Worm (Caenorhabditis elegans) whole organism, L1 larva: ENCODE measurements around the gene C40H1.9.
A peak's percentile ranks its signal among the peaks of the same experiment; 100 is the strongest.

ENCODE experiments used
- aha-1 ChIP-seq: fragments of 150-350 bp; optimal IDR thresholded peaks from 2 replicates; lab custom pipeline; 2014; ENCODE audit warnings: missing biosample characterization, missing genetic modification characterization
- alr-1 ChIP-seq: fragments of 200-800 bp; sonication (Bioruptor generic); optimal IDR thresholded peaks from 2 replicates; lab custom pipeline; 2018; ENCODE audit warnings: borderline replicate concordance, mild to moderate bottlenecking, missing genetic modification characterization, missing compliant biosample characterization
- ama-1 ChIP-seq: fragments of 150-350 bp; optimal IDR thresholded peaks from 2 replicates; lab custom pipeline; 2014
- blmp-1 ChIP-seq: fragments of 150-350 bp; optimal IDR thresholded peaks from 2 replicates; lab custom pipeline; 2014; ENCODE audit warnings: missing biosample characterization, missing genetic modification characterization
- ceh-63 ChIP-seq: fragments of 200-800 bp; sonication (Bioruptor generic); optimal IDR thresholded peaks from 2 replicates; lab custom pipeline; 2018; ENCODE audit warnings: mild to moderate bottlenecking, missing genetic modification characterization, missing compliant biosample characterization
- ces-1 ChIP-seq: fragments of 150-350 bp; optimal IDR thresholded peaks from 2 replicates; lab custom pipeline; 2014; ENCODE audit warnings: missing biosample characterization, missing genetic modification reagents, missing genetic modification characterization
- dsc-1 ChIP-seq: sonication (generic microtip); optimal IDR thresholded peaks from 2 replicates; lab custom pipeline; 2016; ENCODE audit warnings: mild to moderate bottlenecking, missing genetic modification characterization, missing compliant biosample characterization
- efl-1 ChIP-seq, 4 experiments: fragments of 150-350 bp; optimal IDR thresholded peaks in 3 of 4; peaks in 1 of 4; 1 replicate in 1 of 4; 2 replicates in 3 of 4; lab custom pipeline; 2014; ENCODE audit warnings: missing biosample characterization in 2 of 4, missing genetic modification characterization in 2 of 4, missing genetic modification reagents in 2 of 4
- egl-13 ChIP-seq: sonication (generic microtip); optimal IDR thresholded peaks from 2 replicates; lab custom pipeline; 2016; ENCODE audit warnings: missing genotype, missing genetic modification reagents, missing genetic modification characterization, missing compliant biosample characterization
- elt-2 ChIP-seq: sonication (generic microtip); optimal IDR thresholded peaks from 2 replicates; lab custom pipeline; 2016; ENCODE audit warnings: missing genetic modification characterization, mild to moderate bottlenecking, inconsistent platforms, missing compliant biosample characterization, missing genetic modification reagents
- elt-3 ChIP-seq, 6 experiments: fragments of 150-350 bp in 1 of 6; sonication (generic microtip); optimal IDR thresholded peaks; 2 replicates each; lab custom pipeline; 2017 to 2018; ENCODE audit warnings: missing biosample characterization in 6 of 6, missing genetic modification characterization in 6 of 6, inconsistent platforms in 1 of 6
- fos-1 ChIP-seq: fragments of 150-350 bp; optimal IDR thresholded peaks from 2 replicates; lab custom pipeline; 2014; ENCODE audit warnings: missing biosample characterization, missing genetic modification characterization
- grh-1 ChIP-seq: fragments of 200-800 bp; sonication (Bioruptor generic); IDR thresholded peaks from 2 replicates; pipeline ENCODE4 v1.3.6; 2022; ENCODE audit warnings: missing genetic modification reagents, missing genetic modification characterization, missing compliant biosample characterization
- hlh-17 ChIP-seq: fragments of 200-800 bp; sonication (Bioruptor generic); optimal IDR thresholded peaks from 2 replicates; lab custom pipeline; 2018; ENCODE audit warnings: missing genetic modification characterization, mild to moderate bottlenecking, missing compliant biosample characterization, moderate library complexity, borderline replicate concordance
- lin-14 ChIP-seq: fragments of 200-800 bp; sonication (Bioruptor generic); optimal IDR thresholded peaks from 2 replicates; lab custom pipeline; 2018; ENCODE audit warnings: mild to moderate bottlenecking, missing genetic modification characterization, moderate library complexity, missing compliant biosample characterization
- lin-35 ChIP-seq, 2 experiments: fragments of 150-350 bp; optimal IDR thresholded peaks; 2 replicates each; lab custom pipeline; 2014; ENCODE audit warnings: missing biosample characterization in 2 of 2, missing genetic modification characterization in 2 of 2, missing genetic modification reagents in 2 of 2
- lsy-2 ChIP-seq, 2 experiments: fragments of 150-350 bp; optimal IDR thresholded peaks; 2 replicates each; lab custom pipeline; 2014; ENCODE audit warnings: missing biosample characterization in 2 of 2, missing genetic modification characterization in 2 of 2
- mdl-1 ChIP-seq, 2 experiments: fragments of 150-350 bp; optimal IDR thresholded peaks; 2 replicates each; lab custom pipeline; 2014 to 2017; ENCODE audit warnings: missing biosample characterization in 2 of 2, missing genetic modification characterization in 2 of 2, inconsistent platforms in 1 of 2
- mep-1 ChIP-seq: fragments of 150-350 bp; optimal IDR thresholded peaks from 2 replicates; lab custom pipeline; 2014; ENCODE audit warnings: missing biosample characterization, missing genetic modification characterization
- nhr-19 ChIP-seq: fragments of 200-800 bp; sonication (Bioruptor generic); conservative IDR thresholded peaks from 2 replicates; pipeline ENCODE4 v1.3.6; 2022; ENCODE audit warnings: missing genetic modification characterization, missing compliant biosample characterization
- nhr-20 ChIP-seq: sonication (generic microtip); optimal IDR thresholded peaks from 2 replicates; lab custom pipeline; 2016; ENCODE audit warnings: mild to moderate bottlenecking, missing genetic modification characterization, missing compliant biosample characterization
- nhr-237 ChIP-seq: fragments of 150-350 bp; optimal IDR thresholded peaks from 2 replicates; lab custom pipeline; 2014; ENCODE audit warnings: missing biosample characterization, missing genetic modification characterization
- nhr-47 ChIP-seq: sonication (generic microtip); optimal IDR thresholded peaks from 2 replicates; lab custom pipeline; 2016; ENCODE audit warnings: mild to moderate bottlenecking, missing genetic modification characterization, moderate library complexity, missing compliant biosample characterization
- nhr-71 ChIP-seq: sonication (generic microtip); optimal IDR thresholded peaks from 2 replicates; lab custom pipeline; 2016; ENCODE audit warnings: mild to moderate bottlenecking, missing genetic modification characterization, moderate library complexity, missing compliant biosample characterization
- nhr-77 ChIP-seq: fragments of 150-350 bp; optimal IDR thresholded peaks from 2 replicates; lab custom pipeline; 2014; ENCODE audit warnings: missing biosample characterization, missing genetic modification characterization
- nhr-85 ChIP-seq: sonication (generic microtip); peaks from one replicate; lab custom pipeline; 2016; ENCODE audit warnings: missing genetic modification characterization, inconsistent platforms, missing compliant biosample characterization
- pax-3 ChIP-seq: fragments of 200-800 bp; sonication (Bioruptor generic); optimal IDR thresholded peaks from 2 replicates; lab custom pipeline; 2018; ENCODE audit warnings: mild to moderate bottlenecking, missing genetic modification characterization, moderate library complexity, missing compliant biosample characterization
- snpc-4 ChIP-seq: fragments of 150-350 bp; optimal IDR thresholded peaks from 2 replicates; lab custom pipeline; 2014; ENCODE audit warnings: missing biosample characterization, missing genetic modification characterization
- snu-23 ChIP-seq: sonication (generic microtip); optimal IDR thresholded peaks from 2 replicates; lab custom pipeline; 2016; ENCODE audit warnings: missing genetic modification characterization, missing compliant biosample characterization
- sox-4 ChIP-seq: sonication (generic microtip); optimal IDR thresholded peaks from 2 replicates; lab custom pipeline; 2016; ENCODE audit warnings: missing genetic modification characterization, missing compliant biosample characterization
- tbx-2 ChIP-seq: sonication (generic microtip); optimal IDR thresholded peaks from 2 replicates; lab custom pipeline; 2016; ENCODE audit warnings: missing genetic modification characterization, missing compliant biosample characterization
- tlp-1 ChIP-seq: fragments of 150-350 bp; optimal IDR thresholded peaks from 2 replicates; lab custom pipeline; 2014; ENCODE audit warnings: missing biosample characterization, missing genetic modification characterization
- unc-30 ChIP-seq: sonication (generic microtip); optimal IDR thresholded peaks from 2 replicates; lab custom pipeline; 2017; ENCODE audit warnings: missing biosample characterization, missing genetic modification characterization
- unc-62 ChIP-seq: fragments of 150-350 bp; optimal IDR thresholded peaks from 2 replicates; lab custom pipeline; 2014; ENCODE audit warnings: missing biosample characterization, missing genetic modification reagents, missing genetic modification characterization
- unc-98 ChIP-seq: fragments of 200-800 bp; sonication (Bioruptor generic); IDR thresholded peaks from 2 replicates; pipeline ENCODE4 v1.3.6; 2022; ENCODE audit warnings: missing genetic modification characterization, missing compliant biosample characterization
- xbp-1 ChIP-seq: sonication (generic microtip); optimal IDR thresholded peaks from 2 replicates; lab custom pipeline; 2016; ENCODE audit warnings: missing genetic modification characterization, missing compliant biosample characterization
- zag-1 ChIP-seq: fragments of 150-350 bp; optimal IDR thresholded peaks from 2 replicates; lab custom pipeline; 2014; ENCODE audit warnings: missing biosample characterization, missing genetic modification characterization
- zip-4 ChIP-seq: fragments of 200-800 bp; sonication (Bioruptor generic); optimal IDR thresholded peaks from 2 replicates; lab custom pipeline; 2018; ENCODE audit warnings: mild to moderate bottlenecking, missing genetic modification characterization, moderate library complexity, missing compliant biosample characterization

Gene C40H1.9

DNA sequence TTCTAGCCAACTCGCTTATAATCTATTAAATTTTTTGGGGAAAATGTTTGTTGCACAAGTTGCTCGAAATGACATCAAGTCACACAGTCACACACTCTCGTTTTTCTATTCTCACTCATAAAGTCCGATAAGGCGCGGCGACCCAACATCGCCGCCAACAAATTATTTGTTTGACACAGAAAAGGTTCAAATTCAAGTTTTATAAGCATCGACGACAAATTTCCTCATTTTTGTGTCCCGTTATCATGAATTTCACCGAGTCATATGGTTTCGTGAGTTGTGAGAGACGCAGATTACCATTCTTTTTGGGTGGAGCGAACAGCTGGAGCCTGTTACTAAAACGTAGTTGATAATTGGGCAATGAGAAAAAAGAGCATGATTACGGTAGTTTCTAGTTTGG lies 29.9 kb upstream of the C40H1.9 start (continued):
- TF ChIP-seq nhr-71 (tag; lab: Kevin White, UChicago), result no peak
- no peak for TF ChIP-seq xbp-1 (tag; lab: Kevin White, UChicago)
- TF ChIP-seq pax-3, result no peak
- no peak for TF ChIP-seq unc-30 (tag; lab: Kevin White, UChicago)
- TF ChIP-seq grh-1 (GFP tag; lab: Robert Waterston, UW), result no peak
- peak; percentile 90 for TF ChIP-seq elt-2 (tag; lab: Kevin White, UChicago)
- no peak for TF ChIP-seq unc-62 (GFP tag; lab: Kevin White, UChicago)
- peak in 1 of 2 experiments; percentile 53 for TF ChIP-seq lin-35 (GFP tag; optimal IDR thresholded peaks at IDR 0.05; lab: Kevin White, UChicago)
- TF ChIP-seq, all 84 proteins: peak for 7

DNA sequence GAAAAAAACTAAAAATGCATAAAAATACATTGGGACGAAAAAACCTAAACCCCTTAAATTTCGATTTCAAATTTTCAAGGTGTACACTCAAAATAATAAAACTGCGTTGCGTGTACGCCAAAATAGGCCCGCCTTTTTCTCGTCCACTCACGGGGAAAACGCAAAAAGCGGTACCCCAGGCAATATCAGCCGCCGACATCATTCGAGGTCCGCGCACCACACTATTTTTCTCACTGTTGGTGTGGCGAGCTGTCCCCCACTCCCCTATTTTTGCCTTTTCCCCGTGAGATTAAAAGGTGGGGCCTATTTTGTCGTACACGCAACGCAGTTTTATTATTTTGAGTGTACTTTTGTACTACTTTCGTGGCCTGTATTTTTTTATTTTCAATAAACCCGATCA lies 28.1 kb upstream of the C40H1.9 start:
- peak; percentile 2 for TF ChIP-seq snpc-4 (tag; lab: Kevin White, UChicago)

DNA sequence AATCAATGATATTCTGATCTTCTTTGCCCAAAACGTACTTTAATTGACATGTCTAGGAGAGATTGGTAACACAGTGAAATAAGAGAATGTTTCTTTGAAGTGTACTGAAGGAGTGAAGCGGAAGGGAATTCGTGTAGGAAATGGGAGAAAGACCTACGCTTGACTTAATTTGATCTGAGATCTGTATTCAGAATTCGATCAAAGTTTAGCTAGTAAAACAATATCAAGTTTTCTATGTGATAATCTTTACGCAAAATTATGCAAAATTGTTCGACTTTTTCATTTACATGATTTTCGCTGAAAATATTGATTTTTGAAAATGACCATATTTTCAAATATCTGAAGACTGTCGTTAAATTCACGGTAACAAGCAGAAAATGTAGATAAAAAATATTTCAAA lies 22.4 kb upstream of the C40H1.9 start, which contains the start of gene K01B6.4:
Gene K01B6.4 (minus strand): TSS at position 101 of the 400 bp plus-strand sequence.
- TF ChIP-seq tlp-1 (tag; lab: Kevin White, UChicago) (no peak), efl-1 (optimal IDR thresholded peaks at IDR 0.05; lab: Kevin White, UChicago) (no peak), efl-1 (GFP tag; optimal IDR thresholded peaks at IDR 0.05 in 1 of 2; lab: Kevin White, UChicago) (peak in 1 of 2 experiments; percentile 34)

DNA sequence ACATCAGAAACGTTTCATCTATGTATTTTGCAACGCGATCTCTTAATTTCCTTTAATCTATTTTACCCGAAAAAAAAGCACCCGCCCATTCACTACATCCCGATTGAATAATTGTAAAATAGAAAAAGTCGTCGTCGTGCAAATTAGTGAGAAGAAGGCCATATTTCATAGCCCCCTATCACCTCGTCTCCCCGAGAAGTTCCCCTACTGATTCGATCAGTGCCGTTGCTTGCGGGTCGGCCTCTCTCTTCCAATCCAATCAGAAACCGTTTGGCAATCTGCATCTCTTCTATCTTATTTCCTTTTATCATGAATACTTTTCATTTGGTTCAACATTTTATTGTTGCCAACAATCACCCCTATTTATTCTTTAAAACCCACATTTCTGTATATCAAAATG lies 20.6 kb upstream of the C40H1.9 start:
- TF ChIP-seq dsc-1 (tag; lab: Kevin White, UChicago) (no peak), blmp-1 (tag; lab: Kevin White, UChicago) (peak; percentile 51)

DNA sequence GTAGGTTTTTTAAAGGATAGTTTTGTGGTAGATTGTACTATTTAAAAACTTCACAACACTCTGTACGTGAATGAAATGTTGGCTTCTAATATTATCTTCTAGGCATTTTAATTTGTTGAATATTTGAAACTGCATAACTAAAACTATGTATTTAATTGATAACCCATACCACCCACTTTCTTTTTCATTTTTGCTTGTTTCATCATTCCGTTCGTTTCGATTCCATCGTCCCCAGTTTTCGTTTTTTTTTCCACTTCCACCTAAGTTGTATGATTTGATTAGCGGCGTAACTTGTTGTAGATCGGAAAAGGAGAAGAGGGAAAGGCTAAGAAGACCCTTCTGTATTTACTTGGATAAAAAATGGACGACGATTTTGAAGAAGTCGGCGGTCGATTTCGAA lies 19.8 kb upstream of the C40H1.9 start, which contains the start of gene K01B6.3:
Gene K01B6.3 (plus strand): TSS at position 301 of the 400 bp plus-strand sequence.
- TF ChIP-seq blmp-1 (tag; lab: Kevin White, UChicago), result peak; percentile 42
- TF ChIP-seq dsc-1 (tag; lab: Kevin White, UChicago), result no peak
- TF ChIP-seq fos-1 (tag; lab: Kevin White, UChicago), result no peak
- TF ChIP-seq ama-1 (lab: Kevin White, UChicago), result no peak

DNA sequence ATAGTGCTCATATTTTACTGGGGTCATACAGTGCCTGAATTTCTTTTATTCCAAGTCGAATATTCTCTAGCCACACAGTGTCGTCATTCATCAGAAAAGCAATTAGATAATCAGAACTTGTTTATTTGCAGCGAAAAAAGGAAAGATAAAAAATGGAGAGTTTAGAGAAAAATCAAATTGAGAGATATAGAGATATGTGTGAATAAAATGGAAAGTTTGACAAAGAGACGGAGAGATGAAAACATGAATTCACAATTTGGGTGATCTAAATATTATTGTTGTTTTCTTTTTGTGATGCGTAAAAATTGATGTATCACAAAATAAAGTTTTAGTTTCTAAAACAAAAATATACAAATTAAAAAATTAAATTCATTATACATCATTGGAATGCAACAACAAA lies 19.1 kb upstream of the C40H1.9 start:
- TF ChIP-seq pax-3, result no peak
- TF ChIP-seq nhr-77 (tag; lab: Kevin White, UChicago), result no peak
- peak in 2 of 6 experiments; percentile 15 to 40 for TF ChIP-seq elt-3 (tag; optimal IDR thresholded peaks at IDR 0.05; lab: Kevin White, UChicago)
- TF ChIP-seq sox-4 (tag; lab: Kevin White, UChicago), result no peak
- peak; percentile 34 for TF ChIP-seq lin-14
- TF ChIP-seq zip-4 (GFP tag; lab: Kevin White, UChicago), result no peak
- peak in 1 of 2 experiments; percentile 3 for TF ChIP-seq lsy-2 (tag; optimal IDR thresholded peaks at IDR 0.05; lab: Kevin White, UChicago)
- TF ChIP-seq efl-1 (optimal IDR thresholded peaks at IDR 0.05; lab: Kevin White, UChicago), result no peak
- TF ChIP-seq efl-1 (GFP tag; optimal IDR thresholded peaks at IDR 0.05 in 1 of 2; lab: Kevin White, UChicago), result peak in 1 of 2 experiments; percentile 20
- peak; percentile 10 for TF ChIP-seq nhr-20 (tag; lab: Kevin White, UChicago)
- peak; percentile 81 for TF ChIP-seq blmp-1 (tag; lab: Kevin White, UChicago)
- no peak for TF ChIP-seq mep-1 (tag; lab: Kevin White, UChicago)
- TF ChIP-seq nhr-19 (GFP tag; lab: Robert Waterston, UW), result no peak
- TF ChIP-seq nhr-71 (tag; lab: Kevin White, UChicago), result peak; percentile 0
- peak; percentile 68 for TF ChIP-seq nhr-85 (tag; lab: Kevin White, UChicago)
- TF ChIP-seq tbx-2 (tag; lab: Kevin White, UChicago), result no peak
- no peak for TF ChIP-seq egl-13
- TF ChIP-seq unc-98 (GFP tag; lab: Robert Waterston, UW), result no peak
- TF ChIP-seq xbp-1 (tag; lab: Kevin White, UChicago), result no peak

DNA sequence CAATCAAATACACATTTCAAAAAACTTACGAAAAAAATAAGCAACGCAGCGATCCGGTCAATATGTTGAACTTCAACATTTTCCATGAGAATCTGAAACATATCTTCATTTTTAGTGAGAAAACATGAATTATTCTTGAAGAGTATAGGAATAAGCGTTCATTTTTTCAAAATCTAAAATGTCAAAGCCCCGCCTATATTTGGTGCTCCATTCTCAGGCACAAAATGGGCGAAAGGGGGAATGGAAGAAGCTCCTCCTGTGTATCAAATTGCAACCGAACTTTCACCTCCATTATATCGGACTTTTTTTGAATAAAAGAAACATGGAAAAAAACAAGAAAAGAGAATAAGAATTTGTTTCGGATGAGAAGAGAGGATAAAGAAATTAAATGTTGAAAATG lies 13.1 kb upstream of the C40H1.9 start, which contains the start of gene srx-45:
Gene srx-45 (minus strand): TSS at position 101 of the 400 bp plus-strand sequence.
- TF ChIP-seq nhr-237 (no peak), mdl-1 (tag; optimal IDR thresholded peaks at IDR 0.05; lab: Kevin White, UChicago) (no peak), hlh-17 (no peak), zag-1 (no peak), snu-23 (GFP tag; lab: Kevin White, UChicago) (no peak), fos-1 (tag; lab: Kevin White, UChicago) (no peak), elt-2 (tag; lab: Kevin White, UChicago) (no peak), nhr-47 (tag; lab: Kevin White, UChicago) (no peak), ceh-63 (GFP tag; lab: Kevin White, UChicago) (no peak), aha-1 (tag; lab: Kevin White, UChicago) (no peak), ces-1 (GFP tag; lab: Kevin White, UChicago) (no peak), nhr-71 (tag; lab: Kevin White, UChicago) (no peak), lin-14 (no peak), tlp-1 (tag; lab: Kevin White, UChicago) (no peak), elt-3 (tag; optimal IDR thresholded peaks at IDR 0.05; lab: Kevin White, UChicago) (no peak), alr-1 (tag; lab: Kevin White, UChicago) (no peak), pax-3 (no peak), blmp-1 (tag; lab: Kevin White, UChicago) (no peak)
